Worm (Caenorhabditis elegans) whole organism, L1 larva: ENCODE measurements around the gene srxa-7.

ENCODE experiments used
- egl-13 ChIP-seq: sonication (generic microtip); optimal IDR thresholded peaks from 2 replicates; lab custom pipeline; 2016; ENCODE audit warnings: missing genotype, missing genetic modification reagents, missing genetic modification characterization, missing compliant biosample characterization
- fos-1 ChIP-seq: fragments of 150-350 bp; optimal IDR thresholded peaks from 2 replicates; lab custom pipeline; 2014; ENCODE audit warnings: missing biosample characterization, missing genetic modification characterization
- jun-1 ChIP-seq: fragments of 150-350 bp; optimal IDR thresholded peaks from 2 replicates; lab custom pipeline; 2014; ENCODE audit warnings: missing biosample characterization, missing genetic modification reagents, missing genetic modification characterization
- lin-14 ChIP-seq: fragments of 200-800 bp; sonication (Bioruptor generic); optimal IDR thresholded peaks from 2 replicates; lab custom pipeline; 2018; ENCODE audit warnings: mild to moderate bottlenecking, missing genetic modification characterization, moderate library complexity, missing compliant biosample characterization
- lin-35 ChIP-seq, 2 experiments: fragments of 150-350 bp; optimal IDR thresholded peaks; 2 replicates each; lab custom pipeline; 2014; ENCODE audit warnings: missing biosample characterization in 2 of 2, missing genetic modification characterization in 2 of 2, missing genetic modification reagents in 2 of 2

DNA sequence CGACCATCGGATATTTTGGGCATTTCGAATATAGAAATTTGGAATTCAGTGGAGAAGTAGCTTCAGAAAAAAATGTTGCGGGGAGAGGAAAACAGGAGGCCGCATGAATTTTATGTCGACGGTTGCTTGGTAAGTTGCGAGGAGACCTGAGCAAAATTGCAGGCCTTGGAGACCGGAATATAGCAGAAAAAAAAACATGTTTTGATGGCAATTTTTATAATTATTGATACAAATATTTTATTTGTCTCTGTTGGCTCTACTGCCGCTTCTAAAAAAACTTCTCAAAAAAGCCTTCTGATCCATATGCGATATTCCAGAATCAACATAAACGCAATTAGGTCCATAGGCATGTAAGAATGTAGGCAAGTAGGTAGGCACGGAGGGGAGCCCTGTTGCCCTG lies 32.0 kb upstream of the srxa-7 start, which contains the start of gene pacl-1:
- TF ChIP-seq lin-14 (no peak), jun-1 (no peak), lin-35 (GFP tag; optimal IDR thresholded peaks at IDR 0.05; lab: Kevin White, UChicago) (no peak), egl-13 (tag; lab: Kevin White, UChicago) (no peak), fos-1 (tag; lab: Kevin White, UChicago) (no peak)
